Fruit fly (Drosophila melanogaster) whole organism, adult: ENCODE measurements around the gene pins.
A peak's percentile ranks its signal among the peaks of the same experiment; 100 is the strongest.

Experiments used
- CG11617 ChIP-seq: fragments of 200-800 bp; sonication (Bioruptor generic); optimal IDR thresholded peaks from 2 replicates; lab custom pipeline; 2017; ENCODE audit warnings: mild to moderate bottlenecking, missing biosample characterization, missing genetic modification reagents, missing genetic modification characterization
- CG1620 ChIP-seq: fragments of 200-800 bp; sonication (Bioruptor generic); optimal IDR thresholded peaks from 2 replicates; lab custom pipeline; 2016; ENCODE audit warnings: missing biosample characterization, missing genetic modification characterization
- kay ChIP-seq: fragments of 200-800 bp; sonication (Bioruptor generic); peaks from one replicate; lab custom pipeline; 2016; ENCODE audit warnings: missing biosample characterization, missing genetic modification characterization, borderline replicate concordance
- pad ChIP-seq: fragments of 200-800 bp; sonication (Bioruptor generic); optimal IDR thresholded peaks from 3 replicates; lab custom pipeline; 2017; ENCODE audit warnings: missing biosample characterization, missing genetic modification characterization, mild to moderate bottlenecking, moderate library complexity, missing genetic modification reagents

dm6 chr3R:27558660-27559319, 23.9 kb upstream of the pins start, which contains the start of gene Klp98A:
- TF ChIP-seq pad (GFP tag; lab: Kevin White, UChicago) = no peak
- TF ChIP-seq CG1620 (GFP tag; lab: Kevin White, UChicago) = peak; percentile 0
- TF ChIP-seq kay = no peak
- TF ChIP-seq CG11617 (GFP tag; lab: Kevin White, UChicago) = no peak
